Worm (Caenorhabditis elegans): ENCODE data around the gene Y45F10D.7.

The Y45F10D.7 gene

DNA sequence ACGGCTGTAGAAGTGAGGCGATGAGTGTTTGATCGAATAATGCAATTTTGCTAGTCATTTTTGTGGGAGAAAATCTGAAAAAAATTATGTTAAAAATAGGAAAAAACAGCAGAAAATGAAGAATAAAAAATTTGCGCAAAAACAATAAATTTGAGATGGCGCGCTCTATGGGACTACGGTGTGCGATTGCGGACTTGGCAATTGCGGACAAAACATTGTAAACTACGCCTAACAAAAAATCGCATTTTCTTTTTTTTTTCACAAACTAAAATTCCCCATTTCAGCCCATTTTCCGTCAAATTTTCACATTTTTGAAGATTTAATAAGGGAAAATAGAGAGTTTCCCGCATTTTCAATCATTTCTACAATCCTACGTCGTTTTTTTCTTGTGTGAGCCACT is at the start of gene Y45F10D.7, which contains the start of gene sas-6:
Y45F10D.7 (plus strand) TSS at position 256 of the 400 bp plus-strand sequence.
sas-6 (minus strand) TSS at position 80 of the 400 bp plus-strand sequence.
- TF ChIP-seq unc-62 (GFP tag; optimal IDR thresholded peaks at IDR 0.05), result no peak

- TF ChIP-seq unc-62 (GFP tag; optimal IDR thresholded peaks at IDR 0.05), result no peak
These were observed 46.5 kb upstream of the Y45F10D.7 start, which contains the start of gene C47A4.3 for ce11 chrIV:13742244-13742643. Gene C47A4.3, minus strand, starts transcription at chrIV:13742344.

DNA sequence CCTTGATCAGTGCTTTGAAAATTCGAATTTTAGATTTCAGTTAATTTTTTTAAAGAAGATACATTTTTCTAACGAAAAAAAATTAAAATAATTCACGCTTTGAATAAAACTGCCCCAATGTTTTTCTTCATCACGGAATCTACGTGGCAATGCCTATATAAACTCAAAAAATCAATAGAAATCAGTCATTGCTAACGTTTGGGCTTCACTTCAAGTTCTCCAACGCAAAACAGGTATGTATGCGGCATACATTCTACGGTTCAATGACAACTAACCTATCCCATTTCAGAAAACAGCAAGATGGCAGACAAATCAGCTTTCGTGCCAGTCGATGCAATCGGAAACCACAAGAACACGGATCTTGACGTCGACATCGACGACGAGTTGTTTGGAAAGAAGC is 43.3 kb upstream of the Y45F10D.7 start, which contains the start of gene C47A4.5:
C47A4.5 (plus strand) TSS at position 301 of the 400 bp plus-strand sequence.
- no peak for TF ChIP-seq unc-62 (GFP tag; optimal IDR thresholded peaks at IDR 0.05)

DNA sequence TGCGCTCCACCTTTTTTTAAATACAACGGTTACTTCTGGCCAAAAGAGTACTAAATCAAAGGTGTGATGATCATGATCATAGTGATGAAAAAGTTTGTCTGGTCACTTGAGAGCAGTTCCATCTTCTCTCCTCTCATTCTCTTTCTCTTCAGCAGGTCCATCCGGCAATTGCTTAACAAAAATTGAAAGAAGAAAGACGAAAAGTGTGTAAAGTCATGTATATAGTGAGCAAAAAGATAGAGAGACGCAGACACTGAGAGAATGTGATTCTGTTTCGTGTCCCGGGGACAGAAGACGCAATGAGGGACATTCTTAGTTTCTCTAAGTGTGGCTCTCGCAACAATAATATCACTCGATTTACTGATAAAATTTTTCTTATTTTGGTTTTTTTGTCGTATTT is 39.9 kb upstream of the Y45F10D.7 start:
- no peak for TF ChIP-seq unc-62 (GFP tag; optimal IDR thresholded peaks at IDR 0.05)

ce11 chrIV:13750033-13750432 is 38.7 kb upstream of the Y45F10D.7 start, which contains the start of gene sorb-1:
Gene sorb-1, plus strand, starts transcription at chrIV:13750333.
- no peak for TF ChIP-seq unc-62 (GFP tag; optimal IDR thresholded peaks at IDR 0.05)

- no peak for TF ChIP-seq unc-62 (GFP tag; optimal IDR thresholded peaks at IDR 0.05)
These were observed 33.1 kb upstream of the Y45F10D.7 start for ce11 chrIV:13755619-13756018.

ce11 chrIV:13763449-13763848 is 25.3 kb upstream of the Y45F10D.7 start:
- no peak for TF ChIP-seq unc-62 (GFP tag; optimal IDR thresholded peaks at IDR 0.05)

- TF ChIP-seq unc-62 (GFP tag; optimal IDR thresholded peaks at IDR 0.05), result no peak
These were observed 24.0 kb upstream of the Y45F10D.7 start for ce11 chrIV:13764708-13765107.

DNA sequence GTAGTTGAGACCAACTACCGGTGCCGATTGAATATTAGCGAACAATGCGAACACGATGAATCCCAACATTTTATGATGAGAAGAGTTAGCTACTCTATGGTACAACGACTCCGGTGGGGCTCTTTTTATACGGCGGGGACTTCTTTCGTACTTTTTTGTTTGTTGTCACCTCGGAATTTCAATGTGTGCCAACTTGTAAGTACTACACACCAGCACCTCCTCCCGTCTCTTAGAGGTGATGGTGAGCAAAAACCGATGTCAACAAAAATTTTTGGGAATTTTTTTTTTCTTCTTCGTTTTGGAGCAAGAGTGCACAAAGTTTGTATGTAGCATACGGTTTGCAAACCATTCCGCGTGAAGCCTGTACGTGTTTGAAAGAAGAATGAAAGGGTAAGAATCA is 14.1 kb upstream of the Y45F10D.7 start, which contains the start of gene Y45F10D.2:
Y45F10D.2 (minus strand) TSS at position 101 of the 400 bp plus-strand sequence.
- TF ChIP-seq unc-62 (GFP tag; optimal IDR thresholded peaks at IDR 0.05), result no peak

- no peak for TF ChIP-seq unc-62 (GFP tag; optimal IDR thresholded peaks at IDR 0.05)
These were observed 12.6 kb upstream of the Y45F10D.7 start, which contains the start of gene Y45F10D.16 for ce11 chrIV:13776115-13776514. Gene Y45F10D.16, plus strand, starts transcription at chrIV:13776415.

- no peak for TF ChIP-seq unc-62 (GFP tag; optimal IDR thresholded peaks at IDR 0.05)
These were observed 12.0 kb upstream of the Y45F10D.7 start for ce11 chrIV:13776745-13777144.

DNA sequence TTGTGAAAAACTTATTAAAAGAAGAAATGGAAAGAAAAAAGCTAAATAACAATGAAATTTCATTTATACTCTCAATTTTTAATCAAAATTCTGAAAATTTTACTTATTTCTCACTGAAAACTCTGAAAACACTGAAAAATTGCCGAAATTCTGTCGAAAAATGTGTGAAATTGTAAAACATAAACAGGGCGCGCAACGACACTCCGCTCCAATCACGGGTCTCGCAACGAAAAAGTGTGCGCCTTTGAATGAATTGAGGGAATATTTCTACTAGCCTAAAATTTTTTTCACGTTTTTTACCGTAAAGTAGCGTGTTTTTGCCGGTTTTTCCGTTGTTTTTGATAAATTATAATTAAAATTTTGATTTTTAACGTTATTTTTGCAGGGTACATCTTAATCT is 11.2 kb upstream of the Y45F10D.7 start, which contains the start of gene rpl-18:
rpl-18 (plus strand) TSS at position 386 of the 400 bp plus-strand sequence.
- TF ChIP-seq unc-62 (GFP tag; optimal IDR thresholded peaks at IDR 0.05), result no peak

ce11 chrIV:13778710-13779109 is 10.0 kb upstream of the Y45F10D.7 start, which contains the start of gene gly-10:
Gene gly-10, plus strand, starts transcription at chrIV:13779096.
- TF ChIP-seq unc-62 (GFP tag; optimal IDR thresholded peaks at IDR 0.05), result no peak

DNA sequence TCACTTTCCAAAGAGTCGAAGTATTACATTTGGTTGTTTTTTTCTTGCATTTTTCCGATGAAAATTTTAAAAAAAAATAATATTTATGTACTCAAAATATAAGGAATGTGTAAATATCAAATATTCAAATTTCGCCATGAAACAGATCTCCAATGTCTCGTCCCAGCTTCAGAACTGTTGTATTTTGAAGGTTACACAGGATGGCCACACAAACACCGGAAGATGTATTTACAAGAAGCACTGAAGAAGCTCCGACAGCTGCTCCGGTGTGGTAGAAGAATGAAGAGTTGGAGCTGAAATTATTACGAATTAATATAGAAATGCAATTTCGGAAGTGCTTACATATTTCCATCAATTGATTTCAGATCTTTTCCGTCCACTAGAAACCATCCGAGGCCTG is 6.4 kb upstream of the Y45F10D.7 start:
- TF ChIP-seq unc-62 (GFP tag; optimal IDR thresholded peaks at IDR 0.05), result no peak

ce11 chrIV:13783237-13784012 is 5.3 kb upstream of the Y45F10D.7 start, which contains the start of gene iscu-1:
Gene iscu-1, plus strand, starts transcription at chrIV:13783962.
- TF ChIP-seq unc-62 (GFP tag; optimal IDR thresholded peaks at IDR 0.05), result no peak

- no peak for TF ChIP-seq unc-62 (GFP tag; optimal IDR thresholded peaks at IDR 0.05)
These were observed 3.9 kb upstream of the Y45F10D.7 start for ce11 chrIV:13784774-13785173.

DNA sequence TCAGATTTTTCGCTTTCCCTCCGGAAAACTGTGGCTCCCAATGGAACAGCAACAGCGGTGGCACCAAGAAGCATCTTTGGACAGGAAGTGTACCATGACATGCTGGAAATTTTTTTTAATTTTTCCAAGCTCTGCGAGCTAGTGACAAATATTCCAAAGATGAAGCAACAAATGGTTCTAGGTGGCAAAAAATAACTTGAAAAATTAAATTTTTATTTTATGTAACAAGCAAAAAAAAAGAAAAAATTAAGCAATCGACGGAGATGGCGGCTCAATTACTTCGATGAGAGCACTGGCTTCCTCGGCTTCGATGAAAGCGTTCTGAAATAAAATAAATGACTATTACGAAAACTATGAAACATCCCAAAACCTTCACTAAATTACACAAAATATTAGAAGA is 3.2 kb upstream of the Y45F10D.7 start, which contains the start of gene lact-9:
lact-9 (minus strand) TSS at position 101 of the 400 bp plus-strand sequence.
- TF ChIP-seq unc-62 (GFP tag; optimal IDR thresholded peaks at IDR 0.05), result no peak

All from whole organism, dauer.